Worm (Caenorhabditis elegans) whole organism, young adult: ENCODE data around the gene srd-40.
A peak's percentile ranks its signal among the peaks of the same experiment; 100 is the strongest.

Experiments
- B0019.2 ChIP-seq: fragments of 200-800 bp; sonication (Bioruptor generic); conservative IDR thresholded peaks from 2 replicates; pipeline ENCODE4 v1.3.6; 2022; ENCODE audit warnings: missing genetic modification reagents, missing genetic modification characterization, missing compliant biosample characterization
- B0035.1 ChIP-seq: sonication (generic microtip); optimal IDR thresholded peaks from 2 replicates; lab custom pipeline; 2016; ENCODE audit warnings: missing genetic modification characterization, mild to moderate bottlenecking, missing compliant biosample characterization, missing genotype, missing genetic modification reagents
- B0261.1 ChIP-seq: sonication (generic microtip); optimal IDR thresholded peaks from 2 replicates; lab custom pipeline; 2016; ENCODE audit warnings: mild to moderate bottlenecking, missing genetic modification characterization, moderate library complexity, missing compliant biosample characterization
- F37B4.10 ChIP-seq: fragments of 200-800 bp; sonication (Bioruptor generic); IDR thresholded peaks from 2 replicates; pipeline ENCODE4 v1.3.6; 2022; ENCODE audit warnings: missing genetic modification characterization, missing compliant biosample characterization
- F55B11.4 ChIP-seq: sonication (generic microtip); optimal IDR thresholded peaks from 2 replicates; lab custom pipeline; 2016; ENCODE audit warnings: missing compliant biosample characterization, missing genetic modification characterization, borderline replicate concordance; ENCODE audit not compliant: insufficient read depth
- T26A5.8 ChIP-seq: sonication (generic microtip); optimal IDR thresholded peaks from 2 replicates; lab custom pipeline; 2016; ENCODE audit warnings: missing genetic modification characterization, missing compliant biosample characterization
- Y53F4B.3 ChIP-seq: fragments of 200-800 bp; sonication (Bioruptor generic); IDR thresholded peaks from 2 replicates; pipeline ENCODE4 v1.3.6; 2022; ENCODE audit warnings: missing genetic modification reagents, missing genetic modification characterization, missing compliant biosample characterization
- Y56A3A.18 ChIP-seq: fragments of 200-800 bp; sonication (Bioruptor generic); IDR thresholded peaks from 2 replicates; pipeline ENCODE4 v1.3.6; 2022; ENCODE audit warnings: missing genetic modification reagents, missing genetic modification characterization, missing compliant biosample characterization
- Y95B8A.8 ChIP-seq: fragments of 200-800 bp; sonication (Bioruptor generic); IDR thresholded peaks from 2 replicates; pipeline ENCODE4 v1.3.6; 2022; ENCODE audit warnings: missing genetic modification reagents, missing genetic modification characterization, missing compliant biosample characterization
- aptf-2 ChIP-seq: fragments of 200-800 bp; sonication (Bioruptor generic); conservative IDR thresholded peaks from 2 replicates; pipeline ENCODE4 v1.3.6; 2022; ENCODE audit warnings: missing genetic modification reagents, missing genetic modification characterization, missing compliant biosample characterization
- aptf-3 ChIP-seq: fragments of 200-800 bp; sonication (Bioruptor generic); IDR thresholded peaks from 2 replicates; pipeline ENCODE4 v1.3.6; 2022; ENCODE audit warnings: missing genetic modification characterization, missing compliant biosample characterization
- athp-1 ChIP-seq: sonication (generic microtip); optimal IDR thresholded peaks from 2 replicates; lab custom pipeline; 2017; ENCODE audit warnings: mild to moderate bottlenecking, missing genetic modification characterization, missing compliant biosample characterization
- bed-2 ChIP-seq: fragments of 200-800 bp; sonication (Bioruptor generic); IDR thresholded peaks from 2 replicates; pipeline ENCODE4 v1.3.6; 2022; ENCODE audit warnings: missing genetic modification reagents, missing genetic modification characterization, missing compliant biosample characterization
- ceh-40 ChIP-seq: fragments of 200-800 bp; sonication (Bioruptor generic); IDR thresholded peaks from 2 replicates; pipeline ENCODE4 v1.3.6; 2022; ENCODE audit warnings: missing genetic modification characterization, missing compliant biosample characterization
- ceh-79 ChIP-seq: sonication (generic microtip); optimal IDR thresholded peaks from 2 replicates; lab custom pipeline; 2017; ENCODE audit warnings: mild to moderate bottlenecking, missing genetic modification characterization, missing compliant biosample characterization
- chd-7 ChIP-seq: sonication (generic microtip); optimal IDR thresholded peaks from 2 replicates; lab custom pipeline; 2016; ENCODE audit warnings: mild to moderate bottlenecking, missing genetic modification characterization, moderate library complexity, missing compliant biosample characterization
- die-1 ChIP-seq: sonication (generic microtip); optimal IDR thresholded peaks from 2 replicates; lab custom pipeline; 2016; ENCODE audit warnings: missing genotype, mild to moderate bottlenecking, missing genetic modification characterization, missing compliant biosample characterization
- ekl-4 ChIP-seq: fragments of 200-800 bp; sonication (Bioruptor generic); IDR thresholded peaks from 2 replicates; pipeline ENCODE4 v1.3.6; 2022; ENCODE audit warnings: missing genetic modification reagents, missing genetic modification characterization, missing compliant biosample characterization
- ets-4 ChIP-seq: fragments of 200-800 bp; sonication (Bioruptor generic); optimal IDR thresholded peaks from 2 replicates; lab custom pipeline; 2018; ENCODE audit warnings: mild to moderate bottlenecking, missing genetic modification characterization, missing compliant biosample characterization
- hrde-1 ChIP-seq: sonication (generic microtip); optimal IDR thresholded peaks from 2 replicates; lab custom pipeline; 2016; ENCODE audit warnings: missing genetic modification characterization, mild to moderate bottlenecking, missing compliant biosample characterization, moderate library complexity, missing genotype, missing genetic modification reagents, borderline replicate concordance
- hsf-1 ChIP-seq: fragments of 200-800 bp; sonication (Bioruptor generic); IDR thresholded peaks from 2 replicates; pipeline ENCODE4 v1.3.6; 2022; ENCODE audit warnings: missing genetic modification reagents, missing genetic modification characterization, missing compliant biosample characterization
- let-607 ChIP-seq, 2 experiments: fragments of 200-800 bp in 1 of 2; sonication (Bioruptor generic) in 1 of 2; sonication (generic microtip) in 1 of 2; optimal IDR thresholded peaks; 2 replicates each; lab custom pipeline; 2016 to 2018; ENCODE audit warnings: mild to moderate bottlenecking in 2 of 2, missing compliant biosample characterization in 2 of 2, missing genetic modification characterization in 2 of 2, moderate library complexity in 2 of 2, missing genotype in 1 of 2
- lir-1 ChIP-seq: fragments of 200-800 bp; sonication (Bioruptor generic); conservative IDR thresholded peaks from 2 replicates; pipeline ENCODE4 v1.3.6; 2022; ENCODE audit warnings: missing genetic modification reagents, missing genetic modification characterization, missing compliant biosample characterization
- madf-10 ChIP-seq: sonication (generic microtip); optimal IDR thresholded peaks from 2 replicates; lab custom pipeline; 2016; ENCODE audit warnings: mild to moderate bottlenecking, missing genetic modification characterization, missing compliant biosample characterization
- nfyb-1 ChIP-seq: fragments of 200-800 bp; sonication (Bioruptor generic); IDR thresholded peaks from 2 replicates; pipeline ENCODE4 v1.3.6; 2022; ENCODE audit warnings: missing genetic modification reagents, missing genetic modification characterization, missing compliant biosample characterization
- nhr-120 ChIP-seq: fragments of 200-800 bp; sonication (Bioruptor generic); IDR thresholded peaks from 2 replicates; pipeline ENCODE4 v1.3.6; 2022; ENCODE audit warnings: missing genetic modification characterization, missing compliant biosample characterization
- nhr-179 ChIP-seq: sonication (generic microtip); optimal IDR thresholded peaks from 2 replicates; lab custom pipeline; 2016; ENCODE audit warnings: mild to moderate bottlenecking, missing genetic modification characterization, missing compliant biosample characterization
- pha-4 ChIP-seq: fragments of 150-350 bp; sonication (generic microtip); optimal IDR thresholded peaks from 2 replicates; lab custom pipeline; 2014; ENCODE audit warnings: missing biosample characterization, missing genetic modification reagents, missing genetic modification characterization
- snpc-1.3 ChIP-seq: sonication (generic microtip); optimal IDR thresholded peaks from 2 replicates; lab custom pipeline; 2017; ENCODE audit warnings: missing genetic modification characterization, mild to moderate bottlenecking, missing compliant biosample characterization, antibody characterized with exemption, moderate library complexity, missing genotype, missing genetic modification reagents; ENCODE audit not compliant: insufficient read depth
- sptf-2 ChIP-seq: fragments of 200-800 bp; sonication (Bioruptor generic); optimal IDR thresholded peaks from 2 replicates; lab custom pipeline; 2018; ENCODE audit warnings: mild to moderate bottlenecking, missing genetic modification characterization, missing compliant biosample characterization
- tlf-1 ChIP-seq: fragments of 200-800 bp; sonication (Bioruptor generic); optimal IDR thresholded peaks from 2 replicates; lab custom pipeline; 2018; ENCODE audit warnings: mild to moderate bottlenecking, missing genetic modification characterization, missing compliant biosample characterization
- unc-130 ChIP-seq: sonication (generic microtip); optimal IDR thresholded peaks from 2 replicates; lab custom pipeline; 2016; ENCODE audit warnings: missing genetic modification reagents, missing genetic modification characterization, missing compliant biosample characterization
- zfh-2 ChIP-seq: fragments of 200-800 bp; sonication (Bioruptor generic); conservative IDR thresholded peaks from 2 replicates; pipeline ENCODE4 v1.3.6; 2022; ENCODE audit warnings: missing genetic modification reagents, missing genetic modification characterization, missing compliant biosample characterization
- ztf-22 ChIP-seq: fragments of 200-800 bp; sonication (Bioruptor generic); optimal IDR thresholded peaks from 2 replicates; lab custom pipeline; 2018; ENCODE audit warnings: mild to moderate bottlenecking, missing genetic modification characterization, moderate library complexity, missing compliant biosample characterization
- ztf-25 ChIP-seq: fragments of 200-800 bp; sonication (Bioruptor generic); IDR thresholded peaks from 2 replicates; pipeline ENCODE4 v1.3.6; 2022; ENCODE audit warnings: missing genetic modification reagents, missing genetic modification characterization, missing compliant biosample characterization
- ztf-26 ChIP-seq: sonication (generic microtip); optimal IDR thresholded peaks from 2 replicates; lab custom pipeline; 2017; ENCODE audit warnings: missing genetic modification characterization, missing compliant biosample characterization
- ztf-28 ChIP-seq: fragments of 200-800 bp; sonication (Bioruptor generic); IDR thresholded peaks from 2 replicates; pipeline ENCODE4 v1.3.6; 2022; ENCODE audit warnings: missing genetic modification reagents, missing genetic modification characterization, missing compliant biosample characterization
- ztf-3 ChIP-seq: fragments of 200-800 bp; sonication (Bioruptor generic); optimal IDR thresholded peaks from 2 replicates; lab custom pipeline; 2018; ENCODE audit warnings: mild to moderate bottlenecking, missing genetic modification characterization, missing compliant biosample characterization
- ztf-6 ChIP-seq: fragments of 200-800 bp; sonication (Bioruptor generic); IDR thresholded peaks from 2 replicates; pipeline ENCODE4 v1.3.6; 2022; ENCODE audit warnings: missing genetic modification reagents, missing genetic modification characterization, missing compliant biosample characterization

srd-40 gene

ce11 chrX:12337846-12338490 is 14.4 kb downstream of the srd-40 start, which contains the start of gene srd-44 (continued):
- TF ChIP-seq B0261.1 = peak; percentile 93
- peak; percentile 64 for TF ChIP-seq snpc-1.3 (tag; lab: Kevin White, UChicago)
- TF ChIP-seq nfyb-1 (GFP tag; lab: Robert Waterston, UW) = 0 out of 2 replicates have a peak, but pooled peaks have one; percentile 45
- peak; percentile 16 for TF ChIP-seq B0035.1 (tag; lab: Kevin White, UChicago)
- TF ChIP-seq ceh-40 (GFP tag; lab: Robert Waterston, UW) = peak; percentile 72; the same call in 1 of the 2 replicates
- 0 out of 2 replicates have a peak, but pooled peaks have one; percentile 22 for TF ChIP-seq ztf-6 (GFP tag; lab: Robert Waterston, UW)
- TF ChIP-seq athp-1 = peak; percentile 45
- peak; percentile 71 for TF ChIP-seq die-1 (tag; lab: Kevin White, UChicago)
- peak; percentile 26 for TF ChIP-seq hrde-1 (tag; lab: Kevin White, UChicago)
- peak; percentile 63 for TF ChIP-seq ztf-26 (tag; lab: Kevin White, UChicago)
- TF ChIP-seq ztf-3 = no peak

- no peak for TF ChIP-seq B0261.1
- no peak for TF ChIP-seq zfh-2 (GFP tag; lab: Robert Waterston, UW)
- no peak for TF ChIP-seq nhr-179
- TF ChIP-seq F37B4.10 (GFP tag; lab: Robert Waterston, UW) = no peak
Observed at ce11 chrX:12341338-12341737, 17.8 kb downstream of the srd-40 start, which contains the start of gene zig-2. TSS of gene zig-2 (minus strand) at chrX:12341438.

- TF ChIP-seq ceh-40 (GFP tag; lab: Robert Waterston, UW) (no peak), ztf-22 (GFP tag; lab: Kevin White, UChicago) (no peak), pha-4 (tag; lab: Kevin White, UChicago) (no peak), let-607 (tag; optimal IDR thresholded peaks at IDR 0.05; lab: Kevin White, UChicago) (no peak), aptf-2 (GFP tag; lab: Robert Waterston, UW) (no peak), unc-130 (no peak), B0019.2 (GFP tag; lab: Robert Waterston, UW) (no peak), hrde-1 (tag; lab: Kevin White, UChicago) (no peak), chd-7 (tag; lab: Kevin White, UChicago) (no peak), sptf-2 (GFP tag; lab: Kevin White, UChicago) (no peak), aptf-3 (GFP tag; lab: Robert Waterston, UW) (no peak), F37B4.10 (GFP tag; lab: Robert Waterston, UW) (no peak), ztf-28 (GFP tag; lab: Robert Waterston, UW) (no peak), ztf-25 (GFP tag; lab: Robert Waterston, UW) (no peak), hsf-1 (GFP tag; lab: Robert Waterston, UW) (no peak), Y56A3A.18 (no peak), T26A5.8 (tag; lab: Kevin White, UChicago) (no peak)
Observed at ce11 chrX:12343279-12343678, 19.7 kb downstream of the srd-40 start, which contains the start of the genes nspc-9 and nspc-10. TSS of gene nspc-9 (minus strand) at chrX:12343379. TSS of gene nspc-10 (plus strand) at chrX:12343609.

- no peak for TF ChIP-seq ets-4
Observed at ce11 chrX:12346729-12347128, 23.2 kb downstream of the srd-40 start, which contains the start of gene F42F12.11. TSS of gene F42F12.11 (plus strand) at chrX:12347029.

- TF ChIP-seq nhr-120 (GFP tag; lab: Robert Waterston, UW) (no peak), madf-10 (tag; lab: Kevin White, UChicago) (peak; percentile 41), ceh-79 (tag; lab: Kevin White, UChicago) (peak; percentile 48), F55B11.4 (tag; lab: Kevin White, UChicago) (no peak), ztf-28 (GFP tag; lab: Robert Waterston, UW) (no peak), Y56A3A.18 (peak; percentile 76), lir-1 (no peak), Y53F4B.3 (GFP tag; lab: Robert Waterston, UW) (0 out of 2 replicates have a peak, but pooled peaks have one; percentile 27), tlf-1 (GFP tag; lab: Kevin White, UChicago) (no peak), B0035.1 (tag; lab: Kevin White, UChicago) (peak; percentile 18), Y95B8A.8 (GFP tag; lab: Robert Waterston, UW) (0 out of 2 replicates have a peak, but pooled peaks have one; percentile 51), bed-2 (GFP tag; lab: Robert Waterston, UW) (no peak), ekl-4 (0 out of 2 replicates have a peak, but pooled peaks have one; percentile 22), ztf-6 (GFP tag; lab: Robert Waterston, UW) (no peak)
Observed at ce11 chrX:12347822-12348221, 24.3 kb downstream of the srd-40 start.
